Fruit fly (Drosophila melanogaster): ENCODE results near the gene Tengl2.

Tengl2 gene

DNA sequence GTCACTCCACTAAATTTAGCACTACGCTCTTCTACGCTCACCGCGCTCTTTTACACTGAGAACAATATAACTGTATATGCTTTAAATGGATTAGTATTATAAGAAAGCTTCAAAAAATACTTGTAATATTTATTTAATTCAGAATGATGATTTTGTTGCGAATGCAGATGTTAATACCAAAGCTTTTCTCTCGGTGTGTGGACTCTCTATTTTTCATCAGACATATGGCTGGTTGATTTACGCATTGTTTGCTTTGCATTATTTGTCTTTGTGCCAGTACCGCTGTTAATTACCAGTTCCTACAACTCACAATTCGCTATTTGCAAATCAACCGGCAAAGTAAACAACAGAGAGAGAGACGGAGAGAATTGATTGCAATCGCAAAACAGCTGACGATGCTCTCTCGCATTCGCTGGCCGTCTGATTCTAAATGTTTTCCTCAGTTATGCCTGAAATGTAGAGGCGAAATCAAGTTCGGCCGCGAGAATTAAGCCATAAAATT lies 17.5 kb downstream of the Tengl2 start (continued):
- TF ChIP-seq CG3281 (GFP tag; optimal IDR thresholded peaks at IDR 0.05): peak; percentile 95
- TF ChIP-seq CG16815 (GFP tag; optimal IDR thresholded peaks at IDR 0.05): peak; percentile 94
- TF ChIP-seq CG31224 (GFP tag; IDR thresholded peaks at IDR 0.05): peak; percentile 94
- peak; percentile 96 for TF ChIP-seq CG14667 (GFP tag; IDR thresholded peaks at IDR 0.05)
- TF ChIP-seq gcm (GFP tag; optimal IDR thresholded peaks at IDR 0.05): peak; percentile 95
- TF ChIP-seq kah (GFP tag; optimal IDR thresholded peaks at IDR 0.05): peak; percentile 86
- peak; percentile 94 for TF ChIP-seq CG2875 (GFP tag; optimal IDR thresholded peaks at IDR 0.05)
- peak; percentile 68 for TF ChIP-seq Jarid2 (GFP tag; optimal IDR thresholded peaks at IDR 0.05)
- peak; percentile 96 for TF ChIP-seq CG12219 (GFP tag; optimal IDR thresholded peaks at IDR 0.05)
- no peak for TF ChIP-seq gfzf (GFP tag; optimal IDR thresholded peaks at IDR 0.05)
- peak; percentile 90 for TF ChIP-seq CG4404 (GFP tag; IDR thresholded peaks at IDR 0.05)
- peak; percentile 99 for TF ChIP-seq row (GFP tag; IDR thresholded peaks at IDR 0.05)
- TF ChIP-seq CG2889 (GFP tag; IDR thresholded peaks at IDR 0.05): peak; percentile 96
- peak; percentile 87 for TF ChIP-seq CG7357 (GFP tag; IDR thresholded peaks at IDR 0.05)
- peak; percentile 93 for TF ChIP-seq CG13123 (GFP tag; optimal IDR thresholded peaks at IDR 0.05)
- no peak for TF ChIP-seq CG8478 (optimal IDR thresholded peaks at IDR 0.05)
- TF ChIP-seq CG10431 (GFP tag; optimal IDR thresholded peaks at IDR 0.05): peak; percentile 72
- no peak for TF ChIP-seq usp (GFP tag; optimal IDR thresholded peaks at IDR 0.05)
- peak; percentile 90 for TF ChIP-seq CG15514 (GFP tag; optimal IDR thresholded peaks at IDR 0.05)
- TF ChIP-seq sug (tag; optimal IDR thresholded peaks at IDR 0.05): peak; percentile 96
- peak; percentile 93 for TF ChIP-seq CG17568 (GFP tag; optimal IDR thresholded peaks at IDR 0.05)
- TF ChIP-seq sd (tag; optimal IDR thresholded peaks at IDR 0.05): peak; percentile 85
- peak; percentile 95 for TF ChIP-seq CG18476 (GFP tag; optimal IDR thresholded peaks at IDR 0.05)
- TF ChIP-seq crc (GFP tag; optimal IDR thresholded peaks at IDR 0.05): peak; percentile 91
- peak; percentile 99 for TF ChIP-seq Ets65A (GFP tag)
- peak; percentile 83 for TF ChIP-seq CG3163 (GFP tag; optimal IDR thresholded peaks at IDR 0.05)
- peak; percentile 96 for TF ChIP-seq Bteb2 (GFP tag; optimal IDR thresholded peaks at IDR 0.05)
- TF ChIP-seq Poxn (GFP tag; IDR thresholded peaks at IDR 0.05): peak; percentile 90
- TF ChIP-seq CG34376 (GFP tag; optimal IDR thresholded peaks at IDR 0.05): peak; percentile 94
- TF ChIP-seq Myb (GFP tag; optimal IDR thresholded peaks at IDR 0.05): peak; percentile 83
- TF ChIP-seq nau (GFP tag; optimal IDR thresholded peaks at IDR 0.05): peak; percentile 92
- no peak for TF ChIP-seq hkb (optimal IDR thresholded peaks at IDR 0.05)
- TF ChIP-seq hkb (GFP tag; IDR thresholded peaks at IDR 0.05): peak; percentile 98
- peak; percentile 95 for TF ChIP-seq CG4730 (GFP tag; IDR thresholded peaks at IDR 0.05)
- TF ChIP-seq ap (GFP tag; IDR thresholded peaks at IDR 0.05): peak; percentile 97
- peak; percentile 99 for TF ChIP-seq gem (tag; optimal IDR thresholded peaks at IDR 0.05)
- TF ChIP-seq CG31388 (GFP tag; optimal IDR thresholded peaks at IDR 0.05): peak; percentile 85
- peak; percentile 89 for TF ChIP-seq D19A (tag; optimal IDR thresholded peaks at IDR 0.05)
- TF ChIP-seq CG9876 (GFP tag; optimal IDR thresholded peaks at IDR 0.05): peak; percentile 93
- TF ChIP-seq H2.0 (GFP tag; IDR thresholded peaks at IDR 0.05): peak; percentile 98
- peak; percentile 95 for TF ChIP-seq bowl (GFP tag; IDR thresholded peaks at IDR 0.05)
- peak; percentile 96 for TF ChIP-seq ase (GFP tag; IDR thresholded peaks at IDR 0.05)
- peak; percentile 99 for TF ChIP-seq CG11456 (GFP tag; IDR thresholded peaks at IDR 0.05)
- TF ChIP-seq Deaf1 (tag; optimal IDR thresholded peaks at IDR 0.05): peak; percentile 79
- TF ChIP-seq knrl (GFP tag; IDR thresholded peaks at IDR 0.05; ENCODE audit: partially characterized antibody): no peak
- peak; percentile 85 for TF ChIP-seq Antp (GFP tag; optimal IDR thresholded peaks at IDR 0.05)
- TF ChIP-seq CG8924 (tag; optimal IDR thresholded peaks at IDR 0.05): peak; percentile 98
- TF ChIP-seq zf30C (GFP tag; optimal IDR thresholded peaks at IDR 0.05): peak; percentile 85
- peak; percentile 92 for TF ChIP-seq Atf3 (GFP tag; optimal IDR thresholded peaks at IDR 0.05)
- TF ChIP-seq eyg (GFP tag; optimal IDR thresholded peaks at IDR 0.05): peak; percentile 92
- peak; percentile 96 for TF ChIP-seq Fer3 (tag; optimal IDR thresholded peaks at IDR 0.05)
- peak; percentile 97 for TF ChIP-seq CG7372 (GFP tag; IDR thresholded peaks at IDR 0.05)
